Fruit fly (Drosophila melanogaster) whole organism, embryonic: ENCODE data around the gene LpR2.

Source experiments
- Aef1 ChIP-seq: fragments of 200-800 bp; sonication (Bioruptor generic); IDR thresholded peaks from 3 replicates; pipeline ENCODE4 v1.3.6; 2022; ENCODE audit warnings: missing biosample characterization, missing genetic modification characterization
- Awh ChIP-seq: fragments of 200-800 bp; sonication (Bioruptor generic); IDR thresholded peaks from 2 replicates; pipeline ENCODE4, ENCODE4 v1.3.6; 2022; ENCODE audit warnings: missing biosample characterization, missing genetic modification characterization
- Bgb ChIP-seq: fragments of 200-800 bp; sonication (Bioruptor generic); IDR thresholded peaks from 2 replicates; pipeline ENCODE4 v1.3.6; 2022; ENCODE audit warnings: missing biosample characterization, missing genetic modification characterization; ENCODE audit not compliant: partially characterized antibody
- Bteb2 ChIP-seq: fragments of 200-800 bp; sonication (Bioruptor generic); optimal IDR thresholded peaks from 2 replicates; lab custom pipeline; 2016; ENCODE audit warnings: missing biosample characterization, missing genetic modification characterization
- C15 ChIP-seq: fragments of 200-800 bp; sonication (Bioruptor generic); IDR thresholded peaks from 3 replicates; pipeline ENCODE4 v1.3.6; 2022; ENCODE audit warnings: missing biosample characterization, missing genetic modification characterization
- CG10366 ChIP-seq: fragments of 200-800 bp; sonication (Bioruptor generic); IDR thresholded peaks from 2 replicates; pipeline ENCODE4 v1.3.6; 2022; ENCODE audit warnings: missing biosample characterization, missing genetic modification characterization
- CG11695 ChIP-seq: fragments of 200-800 bp; sonication (Bioruptor generic); IDR thresholded peaks from 3 replicates; pipeline ENCODE4 v1.3.6; 2022; ENCODE audit warnings: missing biosample characterization, missing genetic modification characterization
- CG12071 ChIP-seq: fragments of 200-800 bp; sonication (Bioruptor generic); optimal IDR thresholded peaks from 3 replicates; lab custom pipeline; 2018; ENCODE audit warnings: missing biosample characterization, mild to moderate bottlenecking, missing genetic modification characterization
- CG13123 ChIP-seq: fragments of 200-800 bp; sonication (Bioruptor generic); optimal IDR thresholded peaks from 2 replicates; lab custom pipeline; 2016; ENCODE audit warnings: missing biosample characterization, missing genetic modification characterization
- CG14014 ChIP-seq: fragments of 200-800 bp; sonication (Bioruptor generic); IDR thresholded peaks from 2 replicates; pipeline ENCODE4 v1.3.6; 2022; ENCODE audit warnings: missing biosample characterization, missing genetic modification characterization
- CG1602 ChIP-seq: fragments of 200-800 bp; sonication (Bioruptor generic); optimal IDR thresholded peaks from 3 replicates; lab custom pipeline; 2016; ENCODE audit warnings: missing biosample characterization, missing genetic modification characterization
- CG3281 ChIP-seq: fragments of 200-800 bp; sonication (Bioruptor generic); optimal IDR thresholded peaks from 3 replicates; lab custom pipeline; 2017; ENCODE audit warnings: missing biosample characterization, mild to moderate bottlenecking, missing genetic modification characterization
- CG43689 ChIP-seq: fragments of 200-800 bp; sonication (Bioruptor generic); IDR thresholded peaks from 2 replicates; pipeline ENCODE4 v1.3.6; 2022; ENCODE audit warnings: missing biosample characterization, missing genetic modification characterization
- CG5245 ChIP-seq: fragments of 200-800 bp; sonication (Bioruptor generic); optimal IDR thresholded peaks from 3 replicates; lab custom pipeline; 2016; ENCODE audit warnings: missing biosample characterization, missing genetic modification characterization
- CG5953 ChIP-seq: fragments of 200-800 bp; sonication (Bioruptor generic); IDR thresholded peaks from 2 replicates; pipeline ENCODE4 v1.3.6; 2022; ENCODE audit warnings: missing biosample characterization, missing genetic modification characterization
- CG6765 ChIP-seq: fragments of 200-800 bp; sonication (Bioruptor generic); optimal IDR thresholded peaks from 3 replicates; lab custom pipeline; 2017; ENCODE audit warnings: missing biosample characterization, mild to moderate bottlenecking, missing genetic modification characterization
- CkIIα-i1 ChIP-seq: fragments of 200-800 bp; sonication (Bioruptor generic); IDR thresholded peaks from 2 replicates; pipeline ENCODE4 v1.3.6; 2022; ENCODE audit warnings: missing biosample characterization, missing genetic modification characterization
- Dref ChIP-seq: fragments of 200-800 bp; sonication (Bioruptor generic); IDR thresholded peaks from 2 replicates; pipeline ENCODE4 v1.3.6; 2022; ENCODE audit warnings: missing biosample characterization, missing genetic modification characterization
- HmgD ChIP-seq: fragments of 200-800 bp; sonication (Bioruptor generic); optimal IDR thresholded peaks from 3 replicates; lab custom pipeline; 2016; ENCODE audit warnings: missing biosample characterization, missing genetic modification characterization
- Myb ChIP-seq: fragments of 200-800 bp; sonication (Bioruptor generic); optimal IDR thresholded peaks from 2 replicates; lab custom pipeline; 2016; ENCODE audit warnings: missing biosample characterization, missing genetic modification characterization
- Nf-YC ChIP-seq: fragments of 200-800 bp; optimal IDR thresholded peaks from 3 replicates; lab custom pipeline; 2019; ENCODE audit warnings: missing biosample characterization, mild to moderate bottlenecking, missing genetic modification characterization, moderate library complexity
- NfI ChIP-seq: fragments of 200-800 bp; sonication (Bioruptor generic); optimal IDR thresholded peaks from 3 replicates; lab custom pipeline; 2018; ENCODE audit warnings: missing biosample characterization, mild to moderate bottlenecking, missing genetic modification characterization, moderate library complexity
- Opbp ChIP-seq: fragments of 200-800 bp; sonication (Bioruptor generic); IDR thresholded peaks from 3 replicates; pipeline ENCODE4 v1.3.6; 2022; ENCODE audit warnings: missing biosample characterization, missing genetic modification characterization; ENCODE audit not compliant: partially characterized antibody
- Optix ChIP-seq: fragments of 200-800 bp; sonication (Bioruptor generic); IDR thresholded peaks from 3 replicates; pipeline ENCODE4 v1.3.6; 2022; ENCODE audit warnings: missing biosample characterization, missing genetic modification characterization
- Poxn ChIP-seq: fragments of 200-800 bp; sonication (Bioruptor generic); IDR thresholded peaks from 2 replicates; pipeline ENCODE4 v1.3.6; 2022; ENCODE audit warnings: missing biosample characterization, missing genetic modification characterization
- Ravus ChIP-seq: fragments of 200-800 bp; sonication (Bioruptor generic); IDR thresholded peaks from 2 replicates; pipeline ENCODE4 v1.3.6; 2022; ENCODE audit warnings: missing biosample characterization, missing genetic modification characterization
- Sox102F ChIP-seq: fragments of 200-800 bp; sonication (Bioruptor generic); optimal IDR thresholded peaks from 2 replicates; lab custom pipeline; 2018; ENCODE audit warnings: missing biosample characterization, mild to moderate bottlenecking, missing genetic modification characterization, moderate library complexity
- aop ChIP-seq: fragments of 200-800 bp; sonication (Bioruptor generic); IDR thresholded peaks from 2 replicates; pipeline ENCODE4 v1.3.6; 2022; ENCODE audit warnings: missing biosample characterization, missing genetic modification characterization
- bbx ChIP-seq: fragments of 200-800 bp; sonication (Bioruptor generic); IDR thresholded peaks from 2 replicates; pipeline ENCODE4 v1.3.6; 2022; ENCODE audit warnings: missing biosample characterization, missing genetic modification characterization; ENCODE audit not compliant: partially characterized antibody
- bcd ChIP-seq: fragments of 200-800 bp; sonication (Bioruptor generic); optimal IDR thresholded peaks from 2 replicates; lab custom pipeline; 2017; ENCODE audit warnings: missing biosample characterization, mild to moderate bottlenecking, missing genetic modification characterization
- chinmo ChIP-seq: fragments of 200-800 bp; sonication (Bioruptor generic); IDR thresholded peaks from 4 replicates; pipeline ENCODE4 v1.3.6; 2022; ENCODE audit warnings: missing biosample characterization, missing genetic modification characterization; ENCODE audit not compliant: partially characterized antibody
- chn ChIP-seq: fragments of 200-800 bp; sonication (Bioruptor generic); optimal IDR thresholded peaks from 2 replicates; lab custom pipeline; 2016; ENCODE audit warnings: missing biosample characterization, missing genetic modification characterization
- croc ChIP-seq: fragments of 200-800 bp; sonication (Bioruptor generic); conservative IDR thresholded peaks from 3 replicates; pipeline ENCODE4 v1.3.6; 2022; ENCODE audit warnings: missing biosample characterization, missing genetic modification characterization
- cwo ChIP-seq: fragments of 200-800 bp; sonication (Bioruptor generic); optimal IDR thresholded peaks from 3 replicates; lab custom pipeline; 2017; ENCODE audit warnings: missing biosample characterization, missing genetic modification characterization, mild to moderate bottlenecking, moderate library complexity, missing genetic modification reagents
- dan ChIP-seq: fragments of 200-800 bp; sonication (Bioruptor generic); IDR thresholded peaks from 2 replicates; pipeline ENCODE4 v1.3.6; 2022; ENCODE audit warnings: missing biosample characterization, missing genetic modification characterization
- danr ChIP-seq: fragments of 200-800 bp; sonication (Bioruptor generic); IDR thresholded peaks from 2 replicates; pipeline ENCODE4 v1.3.6; 2022; ENCODE audit warnings: missing biosample characterization, missing genetic modification characterization
- dmrt99B ChIP-seq: fragments of 200-800 bp; sonication (Bioruptor generic); optimal IDR thresholded peaks from 2 replicates; lab custom pipeline; 2018; ENCODE audit warnings: missing biosample characterization, mild to moderate bottlenecking, missing genetic modification characterization, moderate library complexity
- emc ChIP-seq: fragments of 200-800 bp; sonication (Bioruptor generic); optimal IDR thresholded peaks from 2 replicates; lab custom pipeline; 2016; ENCODE audit warnings: missing biosample characterization, missing genetic modification characterization
- eyg ChIP-seq: fragments of 200-800 bp; sonication (Bioruptor generic); optimal IDR thresholded peaks from 3 replicates; lab custom pipeline; 2016; ENCODE audit warnings: missing biosample characterization, missing genetic modification characterization
- ham ChIP-seq: fragments of 200-800 bp; sonication (Bioruptor generic); IDR thresholded peaks from 2 replicates; pipeline ENCODE4 v1.3.6; 2022; ENCODE audit warnings: missing biosample characterization, missing genetic modification characterization
- her ChIP-seq: fragments of 200-800 bp; sonication (Bioruptor generic); optimal IDR thresholded peaks from 2 replicates; lab custom pipeline; 2016; ENCODE audit warnings: missing biosample characterization, missing genetic modification characterization
- jing ChIP-seq: fragments of 200-800 bp; sonication (Bioruptor generic); optimal IDR thresholded peaks from 2 replicates; lab custom pipeline; 2018; ENCODE audit warnings: missing biosample characterization, mild to moderate bottlenecking, missing genetic modification characterization
- kay ChIP-seq: fragments of 200-800 bp; sonication (Bioruptor generic); optimal IDR thresholded peaks from 2 replicates; lab custom pipeline; 2016; ENCODE audit warnings: missing biosample characterization, missing genetic modification characterization
- luna ChIP-seq: fragments of 200-800 bp; sonication (Bioruptor generic); optimal IDR thresholded peaks from 2 replicates; lab custom pipeline; 2016; ENCODE audit warnings: missing biosample characterization, missing genetic modification characterization
- onecut ChIP-seq: fragments of 200-800 bp; sonication (Bioruptor generic); IDR thresholded peaks from 2 replicates; pipeline ENCODE4 v1.3.6; 2022; ENCODE audit warnings: missing biosample characterization, missing genetic modification characterization
- peb ChIP-seq: fragments of 200-800 bp; sonication (Bioruptor generic); IDR thresholded peaks from 2 replicates; pipeline ENCODE4 v1.3.6; 2022; ENCODE audit warnings: missing biosample characterization, missing genetic modification characterization
- scrt ChIP-seq: fragments of 200-800 bp; sonication (Bioruptor generic); optimal IDR thresholded peaks from 2 replicates; lab custom pipeline; 2018; ENCODE audit warnings: missing biosample characterization, mild to moderate bottlenecking, missing genetic modification characterization, moderate library complexity
- sd ChIP-seq: fragments of 200-800 bp; sonication (Bioruptor generic); optimal IDR thresholded peaks from 3 replicates; lab custom pipeline; 2018; ENCODE audit warnings: missing biosample characterization, mild to moderate bottlenecking, missing genetic modification characterization, moderate library complexity
- seq ChIP-seq: fragments of 200-800 bp; sonication (Bioruptor generic); IDR thresholded peaks from 2 replicates; pipeline ENCODE4 v1.3.6; 2022; ENCODE audit warnings: missing biosample characterization, missing genetic modification characterization
- sisA ChIP-seq: fragments of 200-800 bp; sonication (Bioruptor generic); IDR thresholded peaks from 2 replicates; pipeline ENCODE4 v1.3.6; 2022; ENCODE audit warnings: missing biosample characterization, missing genetic modification characterization
- stc ChIP-seq: fragments of 200-800 bp; sonication (Bioruptor generic); IDR thresholded peaks from 2 replicates; pipeline ENCODE4 v1.3.6; 2022; ENCODE audit warnings: missing biosample characterization, missing genetic modification characterization
- stwl ChIP-seq: fragments of 200-800 bp; sonication (Bioruptor generic); optimal IDR thresholded peaks from 3 replicates; lab custom pipeline; 2018; ENCODE audit warnings: missing biosample characterization, mild to moderate bottlenecking, missing genetic modification characterization, moderate library complexity
- twi ChIP-seq: fragments of 200-800 bp; optimal IDR thresholded peaks from 2 replicates; lab custom pipeline; 2019; ENCODE audit warnings: missing biosample characterization, mild to moderate bottlenecking, missing genetic modification characterization, moderate library complexity

Gene LpR2

dm6 chr3R:25740348-25740751 lies at the start of gene LpR2 (continued):
- no peak for TF ChIP-seq CkIIα-i1 (GFP tag; lab: Robert Waterston, UW)
- TF ChIP-seq Aef1 (GFP tag; lab: Robert Waterston, UW) = no peak
- TF ChIP-seq danr (GFP tag; lab: Robert Waterston, UW) = no peak
- TF ChIP-seq CG11695 (GFP tag; lab: Robert Waterston, UW) = no peak
- TF ChIP-seq Bgb (GFP tag; lab: Robert Waterston, UW) = peak; percentile 37; the same call in 1 of the 2 replicates
- no peak for TF ChIP-seq Bteb2 (GFP tag; lab: Kevin White, UChicago)
- TF ChIP-seq eyg (GFP tag; lab: Kevin White, UChicago) = no peak
- TF ChIP-seq cwo (GFP tag; lab: Kevin White, UChicago) = no peak
- no peak for TF ChIP-seq Ravus (GFP tag; lab: Robert Waterston, UW)
- TF ChIP-seq CG1602 (GFP tag; lab: Kevin White, UChicago) = no peak
- TF ChIP-seq Opbp = 0 out of 3 replicates have a peak, but pooled peaks have one; percentile 40
- no peak for TF ChIP-seq NfI (GFP tag; lab: Kevin White, UChicago)
- TF ChIP-seq croc = no peak
- TF ChIP-seq Nf-YC (tag; lab: Kevin White, UChicago) = peak; percentile 97
- TF ChIP-seq stc (GFP tag; lab: Robert Waterston, UW) = no peak
- TF ChIP-seq Optix (GFP tag; lab: Robert Waterston, UW) = no peak
- TF ChIP-seq Dref = no peak
- no peak for TF ChIP-seq CG5953 (GFP tag; lab: Robert Waterston, UW)
- no peak for TF ChIP-seq seq (GFP tag; lab: Robert Waterston, UW)
- TF ChIP-seq stwl = no peak
- 0 out of 2 replicates have a peak, but pooled peaks have one; percentile 26 for TF ChIP-seq aop (GFP tag; lab: Robert Waterston, UW)
- TF ChIP-seq C15 (GFP tag; lab: Robert Waterston, UW) = no peak
- peak; percentile 19 for TF ChIP-seq CG3281 (GFP tag; lab: Kevin White, UChicago)
- TF ChIP-seq emc (GFP tag; lab: Kevin White, UChicago) = no peak
- no peak for TF ChIP-seq bbx (GFP tag; lab: Robert Waterston, UW)
- TF ChIP-seq kay (GFP tag; lab: Kevin White, UChicago) = no peak
- TF ChIP-seq ham (GFP tag; lab: Robert Waterston, UW) = no peak
- TF ChIP-seq bcd (GFP tag; lab: Kevin White, UChicago) = no peak
- no peak for TF ChIP-seq peb (GFP tag; lab: Robert Waterston, UW)
- peak; percentile 10 for TF ChIP-seq scrt
- peak; percentile 6 for TF ChIP-seq dmrt99B (tag; lab: Kevin White, UChicago)
- TF ChIP-seq CG6765 (GFP tag; lab: Kevin White, UChicago) = no peak
- no peak for TF ChIP-seq her (GFP tag; lab: Kevin White, UChicago)
- TF ChIP-seq onecut (GFP tag; lab: Robert Waterston, UW) = no peak
- TF ChIP-seq sd (tag; lab: Kevin White, UChicago) = peak; percentile 56
- no peak for TF ChIP-seq twi (tag; lab: Kevin White, UChicago)
- TF ChIP-seq dan (GFP tag; lab: Robert Waterston, UW) = no peak
- TF ChIP-seq Myb (GFP tag; lab: Kevin White, UChicago) = no peak
- TF ChIP-seq CG10366 (GFP tag; lab: Robert Waterston, UW) = no peak
- peak; percentile 95 for TF ChIP-seq chinmo (GFP tag; lab: Robert Waterston, UW)
- no peak for TF ChIP-seq chn
- TF ChIP-seq CG43689 (GFP tag; lab: Robert Waterston, UW) = no peak
- TF ChIP-seq CG5245 (GFP tag; lab: Kevin White, UChicago) = no peak
- no peak for TF ChIP-seq HmgD (GFP tag; lab: Kevin White, UChicago)
- no peak for TF ChIP-seq CG13123 (GFP tag; lab: Kevin White, UChicago)
- no peak for TF ChIP-seq CG12071 (GFP tag; lab: Kevin White, UChicago)
- TF ChIP-seq Poxn (GFP tag; lab: Robert Waterston, UW) = no peak
- TF ChIP-seq Sox102F = no peak
- TF ChIP-seq CG14014 (GFP tag; lab: Robert Waterston, UW) = peak; percentile 31; the same call in 1 of the 2 replicates
- TF ChIP-seq sisA (GFP tag; lab: Robert Waterston, UW) = no peak
- peak; percentile 84 for TF ChIP-seq jing (GFP tag; lab: Kevin White, UChicago)
- no peak for TF ChIP-seq Awh (GFP tag; lab: Robert Waterston, UW)
- no peak for TF ChIP-seq luna (GFP tag; lab: Kevin White, UChicago)
